2 fruit fly cellular contexts compared by ENCODE assay signal in the genomic region with DNA sequence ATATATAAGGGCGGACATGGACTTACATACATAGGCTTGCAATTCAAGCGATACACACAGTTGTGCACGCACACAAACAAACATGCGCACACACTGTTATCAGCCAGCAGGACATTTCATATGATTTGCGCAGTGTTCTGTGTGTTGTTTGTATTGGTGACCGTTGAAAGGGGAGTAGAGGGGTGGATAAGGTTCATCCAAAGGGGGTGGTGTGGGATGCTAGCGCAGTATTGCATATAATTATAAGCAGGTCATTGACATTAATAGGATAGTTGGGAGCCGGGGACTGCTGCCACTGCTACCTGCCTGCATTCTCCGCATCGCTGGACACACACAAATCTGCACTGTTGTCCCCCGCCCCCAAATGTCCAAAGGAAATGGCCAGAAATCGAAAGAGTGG.
A peak's percentile ranks its signal among the peaks of the same experiment; 100 is the strongest.
TF ChIP-seq lines count a peak whose summit lies in the region.

No protein-coding gene starts in this region.

- TF ChIP-seq CTCF in whole organism, embryonic (GFP tag; optimal IDR thresholded peaks at IDR 0.05; lab: Kevin White, UChicago), result no peak

TF ChIP-seq in whole organism, embryonic, 481 proteins besides CTCF, POLR2A, EP300 and RAD21:
- no peak for TF ChIP-seq CG6765 (GFP tag; optimal IDR thresholded peaks at IDR 0.05; lab: Kevin White, UChicago)
- peak; percentile 58 for TF ChIP-seq crol (GFP tag; IDR thresholded peaks at IDR 0.05; lab: Robert Waterston, UW)
- TF ChIP-seq Adf1 (GFP tag; IDR thresholded peaks at IDR 0.05; lab: Robert Waterston, UW), result no peak
- TF ChIP-seq tx (GFP tag; optimal IDR thresholded peaks at IDR 0.05; lab: Kevin White, UChicago), result no peak
- no peak for TF ChIP-seq D (optimal IDR thresholded peaks at IDR 0.05; lab: Kevin White, UChicago)
- no peak for TF ChIP-seq D (GFP tag; optimal IDR thresholded peaks at IDR 0.05; lab: Kevin White, UChicago)
- TF ChIP-seq chinmo (GFP tag; IDR thresholded peaks at IDR 0.05; lab: Robert Waterston, UW; ENCODE audit: partially characterized antibody), result 0 out of 4 replicates have a peak, but pooled peaks have one; percentile 35
- peak; percentile 28 for TF ChIP-seq CG15479 (GFP tag; optimal IDR thresholded peaks at IDR 0.05; lab: Kevin White, UChicago)
- TF ChIP-seq Gug (GFP tag; IDR thresholded peaks at IDR 0.05; lab: Robert Waterston, UW), result no peak
- TF ChIP-seq cg (GFP tag; optimal IDR thresholded peaks at IDR 0.05; lab: Kevin White, UChicago), result peak; percentile 40
- peak; percentile 5 for TF ChIP-seq ewg (GFP tag; optimal IDR thresholded peaks at IDR 0.05; lab: Kevin White, UChicago)
- TF ChIP-seq cas (GFP tag; IDR thresholded peaks at IDR 0.05; lab: Robert Waterston, UW), result no peak
- TF ChIP-seq Hr78 (GFP tag; optimal IDR thresholded peaks at IDR 0.05; lab: Kevin White, UChicago), result no peak
- TF ChIP-seq crp (GFP tag; optimal IDR thresholded peaks at IDR 0.05; lab: Kevin White, UChicago), result no peak
- TF ChIP-seq pnt (GFP tag; optimal IDR thresholded peaks at IDR 0.05; lab: Kevin White, UChicago), result no peak
- no peak for TF ChIP-seq CG30431 (GFP tag; optimal IDR thresholded peaks at IDR 0.05; lab: Kevin White, UChicago)
- TF ChIP-seq CG8478 (optimal IDR thresholded peaks at IDR 0.05; lab: Kevin White, UChicago), result no peak

TF ChIP-seq in whole organism, pupa, 21 proteins besides CTCF, POLR2A, EP300 and RAD21:
- TF ChIP-seq EcR (GFP tag; optimal IDR thresholded peaks at IDR 0.05; lab: Kevin White, UChicago) (peak; percentile 71), CG9948 (tag; optimal IDR thresholded peaks at IDR 0.05; lab: Kevin White, UChicago) (no peak)
